Worm (Caenorhabditis elegans) whole organism, L4 larva: ENCODE results near the gene usp-4.

Experiments used
- dmd-8 ChIP-seq: fragments of 200-800 bp; sonication (Bioruptor generic); IDR thresholded peaks from 2 replicates; pipeline ENCODE4 v1.3.6; 2022; ENCODE audit warnings: missing genetic modification characterization, missing compliant biosample characterization
- egl-27 ChIP-seq: sonication (generic microtip); optimal IDR thresholded peaks from 3 replicates; lab custom pipeline; 2017; ENCODE audit warnings: missing biosample characterization, missing genetic modification reagents, missing genetic modification characterization
- fos-1 ChIP-seq: fragments of 150-350 bp; optimal IDR thresholded peaks from 2 replicates; lab custom pipeline; 2014; ENCODE audit warnings: missing biosample characterization, missing genetic modification characterization
- hmg-1.1 ChIP-seq: fragments of 200-800 bp; sonication (Bioruptor generic); IDR thresholded peaks from 2 replicates; pipeline ENCODE4 v1.3.6; 2022; ENCODE audit warnings: missing genetic modification reagents, missing genetic modification characterization, missing compliant biosample characterization
- jun-1 ChIP-seq: fragments of 150-350 bp; optimal IDR thresholded peaks from 2 replicates; lab custom pipeline; 2014; ENCODE audit warnings: missing biosample characterization, missing genetic modification reagents, missing genetic modification characterization
- mxl-2 ChIP-seq: fragments of 200-800 bp; sonication (Bioruptor generic); conservative IDR thresholded peaks from 2 replicates; pipeline ENCODE4 v1.3.6; 2022; ENCODE audit warnings: missing genetic modification reagents, missing genetic modification characterization, missing compliant biosample characterization
- nhr-111 ChIP-seq: fragments of 200-800 bp; sonication (Bioruptor generic); optimal IDR thresholded peaks from 2 replicates; lab custom pipeline; 2018; ENCODE audit warnings: mild to moderate bottlenecking, missing genetic modification characterization, missing compliant biosample characterization
- nhr-41 ChIP-seq: fragments of 200-800 bp; sonication (Bioruptor generic); IDR thresholded peaks from 2 replicates; pipeline ENCODE4 v1.3.6; 2022; ENCODE audit warnings: missing genetic modification reagents, missing genetic modification characterization, missing compliant biosample characterization
- pqm-1 ChIP-seq: sonication (generic microtip); optimal IDR thresholded peaks from 2 replicates; lab custom pipeline; 2017; ENCODE audit warnings: missing biosample characterization, missing genetic modification characterization
- sdz-12 ChIP-seq: fragments of 200-800 bp; sonication (Bioruptor generic); optimal IDR thresholded peaks from 2 replicates; lab custom pipeline; 2018; ENCODE audit warnings: mild to moderate bottlenecking, missing genetic modification characterization, missing compliant biosample characterization
- snpc-4 ChIP-seq: fragments of 150-350 bp; optimal IDR thresholded peaks from 2 replicates; lab custom pipeline; 2014; ENCODE audit warnings: missing biosample characterization, missing genetic modification characterization
- zfp-3 ChIP-seq: fragments of 200-800 bp; sonication (Bioruptor generic); conservative IDR thresholded peaks from 2 replicates; pipeline ENCODE4 v1.3.6; 2022; ENCODE audit warnings: missing genetic modification reagents, missing genetic modification characterization, missing compliant biosample characterization
- zip-11 ChIP-seq: fragments of 200-800 bp; sonication (Bioruptor generic); IDR thresholded peaks from 2 replicates; pipeline ENCODE4 v1.3.6; 2022; ENCODE audit warnings: missing genetic modification characterization, missing compliant biosample characterization

Gene usp-4

ce11 chrIV:6809756-6810155 lies 52.6 kb downstream of the usp-4 start (continued):
- no peak for TF ChIP-seq nhr-41 (GFP tag; lab: Robert Waterston, UW)
- TF ChIP-seq jun-1: no peak
- TF ChIP-seq snpc-4 (tag; lab: Kevin White, UChicago): no peak
- no peak for TF ChIP-seq nhr-111 (GFP tag; lab: Kevin White, UChicago)
- TF ChIP-seq hmg-1.1 (GFP tag; lab: Robert Waterston, UW): peak; percentile 84

ce11 chrIV:6811808-6812207 lies 54.7 kb downstream of the usp-4 start, which contains the start of gene ceh-48:
Gene ceh-48, plus strand, starts transcription at chrIV:6812108.
- no peak for TF ChIP-seq zip-11 (GFP tag; lab: Robert Waterston, UW)
- no peak for TF ChIP-seq jun-1
- TF ChIP-seq egl-27 (tag; lab: Kevin White, UChicago): no peak
- TF ChIP-seq sdz-12 (GFP tag; lab: Kevin White, UChicago): no peak
- TF ChIP-seq mxl-2 (GFP tag; lab: Robert Waterston, UW): no peak
- TF ChIP-seq zfp-3 (GFP tag; lab: Robert Waterston, UW): no peak
- TF ChIP-seq fos-1 (tag; lab: Kevin White, UChicago): no peak
- no peak for TF ChIP-seq dmd-8 (GFP tag; lab: Robert Waterston, UW)
- no peak for TF ChIP-seq pqm-1 (tag; lab: Kevin White, UChicago)
